Fruit fly (Drosophila melanogaster) whole organism, embryonic: Measurements from ENCODE around the gene Or67a.

Source experiments
- Asciz ChIP-seq: fragments of 200-800 bp; sonication (Bioruptor generic); optimal IDR thresholded peaks from 2 replicates; lab custom pipeline; 2017; ENCODE audit warnings: missing biosample characterization, mild to moderate bottlenecking, missing genetic modification characterization, missing genetic modification reagents
- CG10321 ChIP-seq: fragments of 200-800 bp; sonication (Bioruptor generic); IDR thresholded peaks from 2 replicates; pipeline ENCODE4 v1.3.6; 2022; ENCODE audit warnings: missing biosample characterization, missing genetic modification characterization
- CG10366 ChIP-seq: fragments of 200-800 bp; sonication (Bioruptor generic); IDR thresholded peaks from 2 replicates; pipeline ENCODE4 v1.3.6; 2022; ENCODE audit warnings: missing biosample characterization, missing genetic modification characterization
- CG10543 ChIP-seq: fragments of 200-800 bp; sonication (Bioruptor generic); optimal IDR thresholded peaks from 3 replicates; lab custom pipeline; 2017; ENCODE audit warnings: missing biosample characterization, mild to moderate bottlenecking, missing genetic modification characterization, moderate library complexity
- CG11504 ChIP-seq: fragments of 200-800 bp; sonication (Bioruptor generic); optimal IDR thresholded peaks from 3 replicates; lab custom pipeline; 2019; ENCODE audit warnings: missing biosample characterization, mild to moderate bottlenecking, missing genetic modification characterization, moderate library complexity
- CG12769 ChIP-seq: fragments of 200-800 bp; sonication (Bioruptor generic); optimal IDR thresholded peaks from 2 replicates; lab custom pipeline; 2019; ENCODE audit warnings: missing biosample characterization, mild to moderate bottlenecking, missing genetic modification characterization, moderate library complexity
- CG13894 ChIP-seq: fragments of 200-800 bp; sonication (Bioruptor generic); optimal IDR thresholded peaks from 3 replicates; lab custom pipeline; 2018; ENCODE audit warnings: missing biosample characterization, mild to moderate bottlenecking, missing genetic modification characterization, moderate library complexity
- CG14014 ChIP-seq: fragments of 200-800 bp; sonication (Bioruptor generic); IDR thresholded peaks from 2 replicates; pipeline ENCODE4 v1.3.6; 2022; ENCODE audit warnings: missing biosample characterization, missing genetic modification characterization
- CG14441 ChIP-seq: fragments of 200-800 bp; sonication (Bioruptor generic); IDR thresholded peaks from 2 replicates; pipeline ENCODE4 v1.3.6; 2022; ENCODE audit warnings: missing biosample characterization, missing genetic modification characterization
- CG14860 ChIP-seq: fragments of 200-800 bp; sonication (Bioruptor generic); IDR thresholded peaks from 3 replicates; pipeline ENCODE4 v1.3.6; 2022; ENCODE audit warnings: missing biosample characterization, missing genetic modification characterization; ENCODE audit not compliant: partially characterized antibody
- CG16779 ChIP-seq: fragments of 200-800 bp; sonication (Bioruptor generic); IDR thresholded peaks from 2 replicates; pipeline ENCODE4 v1.3.6; 2022; ENCODE audit warnings: missing biosample characterization, missing genetic modification characterization
- CG2199 ChIP-seq: fragments of 200-800 bp; sonication (Bioruptor generic); IDR thresholded peaks from 3 replicates; pipeline ENCODE4 v1.3.6; 2022; ENCODE audit warnings: missing biosample characterization, missing genetic modification characterization
- CG31365 ChIP-seq: fragments of 200-800 bp; sonication (Bioruptor generic); optimal IDR thresholded peaks from 2 replicates; lab custom pipeline; 2018; ENCODE audit warnings: missing biosample characterization, mild to moderate bottlenecking, missing genetic modification characterization
- CG4730 ChIP-seq: fragments of 200-800 bp; sonication (Bioruptor generic); IDR thresholded peaks from 2 replicates; pipeline ENCODE4 v1.3.6; 2022; ENCODE audit warnings: missing biosample characterization, missing genetic modification characterization
- CG6175 ChIP-seq: fragments of 200-800 bp; sonication (Bioruptor generic); IDR thresholded peaks from 3 replicates; pipeline ENCODE4 v1.3.6; 2022; ENCODE audit warnings: missing biosample characterization, missing genetic modification characterization
- CG7372 ChIP-seq: fragments of 200-800 bp; sonication (Bioruptor generic); IDR thresholded peaks from 2 replicates; pipeline ENCODE4 v1.3.6; 2022; ENCODE audit warnings: missing biosample characterization, missing genetic modification characterization
- Dad ChIP-seq: fragments of 200-800 bp; sonication (Bioruptor generic); optimal IDR thresholded peaks from 3 replicates; lab custom pipeline; 2016; ENCODE audit warnings: missing biosample characterization, missing genetic modification characterization
- Dip3 ChIP-seq: fragments of 200-800 bp; sonication (Bioruptor generic); optimal IDR thresholded peaks from 3 replicates; lab custom pipeline; 2016; ENCODE audit warnings: missing biosample characterization, missing genetic modification characterization
- Dll ChIP-seq: fragments of 200-800 bp; sonication (Bioruptor generic); IDR thresholded peaks from 4 replicates; pipeline ENCODE4 v1.3.6; 2022; ENCODE audit warnings: missing biosample characterization, missing genetic modification characterization; ENCODE audit not compliant: partially characterized antibody
- Drgx ChIP-seq: fragments of 200-800 bp; sonication (Bioruptor generic); IDR thresholded peaks from 2 replicates; pipeline ENCODE4 v1.3.6; 2022; ENCODE audit warnings: missing biosample characterization, missing genetic modification characterization
- HLH3B ChIP-seq: fragments of 200-800 bp; sonication (Bioruptor generic); IDR thresholded peaks from 2 replicates; pipeline ENCODE4 v1.3.6; 2022; ENCODE audit warnings: missing biosample characterization, missing genetic modification characterization
- Hr3 ChIP-seq: fragments of 200-800 bp; sonication (Bioruptor generic); optimal IDR thresholded peaks from 3 replicates; lab custom pipeline; 2016; ENCODE audit warnings: missing biosample characterization, missing genetic modification characterization
- Med ChIP-seq: fragments of 200-800 bp; sonication (Bioruptor generic); peaks from one replicate; lab custom pipeline; 2016; ENCODE audit warnings: missing biosample characterization, missing genetic modification characterization, mild to moderate bottlenecking, inconsistent platforms, moderate library complexity
- Meics ChIP-seq: fragments of 200-800 bp; sonication (Bioruptor generic); optimal IDR thresholded peaks from 2 replicates; lab custom pipeline; 2017; ENCODE audit warnings: missing biosample characterization, mild to moderate bottlenecking, missing genetic modification characterization
- NFAT ChIP-seq: fragments of 200-800 bp; sonication (Bioruptor generic); IDR thresholded peaks from 2 replicates; pipeline ENCODE4 v1.3.6; 2022; ENCODE audit warnings: missing biosample characterization, missing genetic modification characterization
- Poxn ChIP-seq: fragments of 200-800 bp; sonication (Bioruptor generic); IDR thresholded peaks from 2 replicates; pipeline ENCODE4 v1.3.6; 2022; ENCODE audit warnings: missing biosample characterization, missing genetic modification characterization
- Ravus ChIP-seq: fragments of 200-800 bp; sonication (Bioruptor generic); IDR thresholded peaks from 2 replicates; pipeline ENCODE4 v1.3.6; 2022; ENCODE audit warnings: missing biosample characterization, missing genetic modification characterization
- Rfx ChIP-seq: fragments of 200-800 bp; sonication (Bioruptor generic); IDR thresholded peaks from 2 replicates; pipeline ENCODE4 v1.3.6; 2022; ENCODE audit warnings: missing biosample characterization, missing genetic modification characterization
- abd-A ChIP-seq: fragments of 200-800 bp; sonication (Bioruptor generic); optimal IDR thresholded peaks from 3 replicates; lab custom pipeline; 2019; ENCODE audit warnings: missing biosample characterization, mild to moderate bottlenecking, missing genetic modification characterization, moderate library complexity
- bsh ChIP-seq, 2 experiments: fragments of 200-800 bp; sonication (Bioruptor generic); optimal IDR thresholded peaks; 2 replicates each; lab custom pipeline; 2017 to 2018; ENCODE audit warnings: mild to moderate bottlenecking in 2 of 2, missing biosample characterization in 2 of 2, missing genetic modification characterization in 2 of 2, moderate library complexity in 1 of 2
- cas ChIP-seq: fragments of 200-800 bp; sonication (Bioruptor generic); IDR thresholded peaks from 2 replicates; pipeline ENCODE4 v1.3.6; 2022; ENCODE audit warnings: missing biosample characterization, missing genetic modification characterization
- cato ChIP-seq: fragments of 200-800 bp; sonication (Bioruptor generic); optimal IDR thresholded peaks from 2 replicates; lab custom pipeline; 2016; ENCODE audit warnings: missing biosample characterization, missing genetic modification characterization, borderline replicate concordance
- ci ChIP-seq: fragments of 200-800 bp; sonication (Bioruptor generic); IDR thresholded peaks from 3 replicates; pipeline ENCODE4 v1.3.6; 2022; ENCODE audit warnings: missing biosample characterization, missing genetic modification characterization
- cwo ChIP-seq: fragments of 200-800 bp; sonication (Bioruptor generic); optimal IDR thresholded peaks from 3 replicates; lab custom pipeline; 2017; ENCODE audit warnings: missing biosample characterization, missing genetic modification characterization, mild to moderate bottlenecking, moderate library complexity, missing genetic modification reagents
- da ChIP-seq: fragments of 200-800 bp; sonication (Bioruptor generic); optimal IDR thresholded peaks from 2 replicates; lab custom pipeline; 2016; ENCODE audit warnings: missing biosample characterization, missing genetic modification characterization
- dysf ChIP-seq: fragments of 200-800 bp; sonication (Bioruptor generic); IDR thresholded peaks from 3 replicates; pipeline ENCODE4 v1.3.6; 2022; ENCODE audit warnings: missing biosample characterization, missing genetic modification characterization
- h ChIP-seq: fragments of >200 bp; optimal IDR thresholded peaks from 2 replicates; lab custom pipeline; 2017
- hbn ChIP-seq: fragments of 200-800 bp; sonication (Bioruptor generic); IDR thresholded peaks from 2 replicates; pipeline ENCODE4 v1.3.6; 2022; ENCODE audit warnings: missing biosample characterization, missing genetic modification characterization; ENCODE audit not compliant: partially characterized antibody
- phol ChIP-seq: fragments of 200-800 bp; sonication (Bioruptor generic); optimal IDR thresholded peaks from 3 replicates; lab custom pipeline; 2018; ENCODE audit warnings: missing biosample characterization, mild to moderate bottlenecking, missing genetic modification characterization, moderate library complexity
- row ChIP-seq: fragments of 200-800 bp; sonication (Bioruptor generic); IDR thresholded peaks from 3 replicates; pipeline ENCODE4 v1.3.6; 2022; ENCODE audit warnings: missing biosample characterization, missing genetic modification characterization
- sd ChIP-seq: fragments of 200-800 bp; sonication (Bioruptor generic); optimal IDR thresholded peaks from 3 replicates; lab custom pipeline; 2018; ENCODE audit warnings: missing biosample characterization, mild to moderate bottlenecking, missing genetic modification characterization, moderate library complexity
- sens ChIP-seq: fragments of 200-800 bp; sonication (Bioruptor generic); peaks from one replicate; lab custom pipeline; 2016; ENCODE audit warnings: missing biosample characterization, missing genetic modification characterization
- seq ChIP-seq: fragments of 200-800 bp; sonication (Bioruptor generic); IDR thresholded peaks from 2 replicates; pipeline ENCODE4 v1.3.6; 2022; ENCODE audit warnings: missing biosample characterization, missing genetic modification characterization
- shn ChIP-seq: fragments of 200-800 bp; sonication (Bioruptor generic); optimal IDR thresholded peaks from 3 replicates; lab custom pipeline; 2016; ENCODE audit warnings: missing biosample characterization, missing genetic modification characterization
- sima ChIP-seq: fragments of 200-800 bp; sonication (Bioruptor generic); optimal IDR thresholded peaks from 2 replicates; lab custom pipeline; 2016; ENCODE audit warnings: missing biosample characterization, missing genetic modification characterization
- tio ChIP-seq: fragments of 200-800 bp; sonication (Bioruptor generic); optimal IDR thresholded peaks from 2 replicates; lab custom pipeline; 2017; ENCODE audit warnings: missing biosample characterization, missing genetic modification characterization, inconsistent platforms
- vvl ChIP-seq: fragments of 200-800 bp; sonication (Bioruptor generic); IDR thresholded peaks from 2 replicates; pipeline ENCODE4 v1.3.6; 2022; ENCODE audit warnings: missing biosample characterization, missing genetic modification characterization

Or67a gene

DNA sequence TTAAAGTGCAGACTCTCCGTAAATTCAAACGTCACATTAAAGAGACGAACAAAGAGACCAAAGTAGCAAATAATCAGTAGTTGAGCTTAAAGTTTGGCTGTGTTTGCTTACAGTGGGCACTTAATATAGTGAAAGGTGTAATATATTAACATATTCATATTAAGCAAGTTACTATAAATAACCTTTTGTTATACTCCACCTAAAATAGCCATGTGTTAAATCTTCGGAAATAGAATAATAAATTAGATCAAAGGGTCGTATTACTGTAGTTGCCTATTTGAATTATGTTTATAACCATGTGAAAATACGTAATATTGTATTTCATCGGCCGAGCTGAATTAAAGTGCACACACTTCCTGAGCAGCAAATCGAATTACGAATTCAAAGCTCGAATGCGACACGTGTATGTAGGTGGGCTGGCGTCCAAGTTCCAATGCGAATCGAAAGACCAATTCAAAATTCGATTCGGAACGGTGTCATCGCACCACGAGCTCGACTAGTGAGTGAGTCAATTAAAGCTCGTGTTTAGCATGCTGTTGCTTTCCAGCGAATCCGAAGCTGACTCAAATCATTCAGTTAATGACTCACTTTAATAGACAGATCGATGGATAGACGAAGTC lies 23.4 kb downstream of the Or67a start (continued):
- no peak for TF ChIP-seq Dll (GFP tag; lab: Robert Waterston, UW)

DNA sequence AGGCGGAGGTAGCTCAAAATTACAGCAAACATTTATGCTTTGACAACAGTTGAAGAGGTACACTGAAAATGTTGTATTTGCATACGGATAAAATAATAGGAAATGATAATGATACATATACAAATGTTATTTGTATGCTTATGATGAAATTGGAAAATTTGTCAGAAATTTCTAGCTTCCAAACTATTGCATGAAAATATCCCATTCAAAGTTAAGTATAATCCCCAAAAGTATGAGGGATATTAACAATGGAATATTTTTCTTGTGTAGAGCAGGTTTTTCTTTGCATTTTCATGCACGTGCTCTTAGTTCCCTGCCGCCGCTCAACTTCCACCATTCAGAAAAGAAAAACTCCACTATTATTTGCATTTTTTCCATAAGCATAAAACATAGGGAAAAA lies 26.1 kb downstream of the Or67a start:
- TF ChIP-seq Drgx (peak; percentile 36; the same call in 1 of the 2 replicates), CG31365 (tag; lab: Kevin White, UChicago) (no peak), CG2199 (no peak), bsh (GFP tag; optimal IDR thresholded peaks at IDR 0.05; lab: Kevin White, UChicago) (no peak), phol (tag; lab: Kevin White, UChicago) (no peak), CG6175 (GFP tag; lab: Robert Waterston, UW) (no peak), Poxn (GFP tag; lab: Robert Waterston, UW) (no peak), seq (no peak), sens (GFP tag; lab: Kevin White, UChicago) (peak; percentile 51), cato (no peak), cas (GFP tag; lab: Robert Waterston, UW) (no peak), da (GFP tag; lab: Kevin White, UChicago) (no peak), h (lab: Kevin White, UChicago) (no peak), shn (GFP tag; lab: Kevin White, UChicago) (no peak), sima (GFP tag; lab: Kevin White, UChicago) (no peak)

DNA sequence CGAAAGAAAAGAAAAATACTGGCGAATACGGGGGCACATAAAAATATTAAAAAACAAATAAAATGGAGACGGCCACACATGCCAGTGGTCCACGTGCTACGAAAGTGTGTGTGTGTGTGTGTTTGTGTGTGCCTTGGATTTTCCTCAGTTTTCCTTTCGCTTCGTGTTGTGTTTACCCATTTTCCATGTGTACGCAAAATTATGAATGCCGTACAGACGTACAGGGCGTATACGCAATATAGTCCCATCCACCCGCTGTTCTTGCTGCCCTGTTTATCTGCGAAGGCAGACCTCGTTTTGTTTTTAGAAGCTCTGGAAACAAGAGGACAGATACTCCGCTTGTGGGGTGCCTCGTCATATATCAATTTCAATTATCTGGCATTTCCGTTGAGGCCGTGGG lies 27.8 kb downstream of the Or67a start:
- TF ChIP-seq CG16779 (GFP tag; lab: Robert Waterston, UW) (no peak), cwo (peak; percentile 58), Dad (GFP tag; lab: Kevin White, UChicago) (no peak), Med (GFP tag; lab: Kevin White, UChicago) (peak; percentile 76), sd (peak; percentile 61), CG10321 (GFP tag; lab: Robert Waterston, UW) (no peak), CG7372 (GFP tag; lab: Robert Waterston, UW) (peak; percentile 30; the same call in 1 of the 2 replicates), Rfx (0 out of 2 replicates have a peak, but pooled peaks have one; percentile 26), CG12769 (tag; lab: Kevin White, UChicago) (peak; percentile 84), NFAT (GFP tag; lab: Robert Waterston, UW) (0 out of 2 replicates have a peak, but pooled peaks have one; percentile 16), CG13894 (tag; lab: Kevin White, UChicago) (peak; percentile 20), CG14441 (GFP tag; lab: Robert Waterston, UW) (no peak), CG10543 (GFP tag; lab: Kevin White, UChicago) (peak; percentile 50), abd-A (tag; lab: Kevin White, UChicago) (peak; percentile 20), CG14860 (GFP tag; lab: Robert Waterston, UW) (no peak)
- TF ChIP-seq, all 482 proteins: peak for 10

DNA sequence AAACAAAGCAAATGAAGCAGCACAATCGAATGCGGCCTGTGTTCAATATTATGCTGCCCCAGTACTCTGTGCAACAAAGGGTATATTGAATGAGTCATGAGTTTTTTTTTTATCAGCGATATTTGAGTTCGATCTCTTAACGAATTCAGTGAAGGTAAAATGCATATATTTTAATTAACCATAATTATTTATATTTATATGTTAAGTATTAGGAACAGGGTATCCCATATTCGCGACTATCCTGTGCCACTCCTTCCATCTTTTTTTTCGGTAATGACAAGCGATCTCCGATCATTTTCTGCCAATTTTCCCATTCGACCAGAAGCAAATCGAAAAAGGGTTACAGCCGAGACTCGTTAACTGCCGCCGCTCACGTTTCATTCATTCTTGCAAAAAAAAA lies 30.2 kb downstream of the Or67a start:
- TF ChIP-seq row (GFP tag; lab: Robert Waterston, UW) (peak; percentile 38; the same call in 2 of the 3 replicates), CG4730 (GFP tag; lab: Robert Waterston, UW) (no peak), Dip3 (GFP tag; lab: Kevin White, UChicago) (no peak), HLH3B (0 out of 2 replicates have a peak, but pooled peaks have one; percentile 33), Asciz (GFP tag; lab: Kevin White, UChicago) (no peak), hbn (GFP tag; lab: Robert Waterston, UW) (no peak), Ravus (GFP tag; lab: Robert Waterston, UW) (no peak), Drgx (peak; percentile 9; the same call in 1 of the 2 replicates), tio (no peak), dysf (GFP tag; lab: Robert Waterston, UW) (0 out of 3 replicates have a peak, but pooled peaks have one; percentile 37), CG11504 (peak; percentile 14), Meics (no peak), CG14014 (GFP tag; lab: Robert Waterston, UW) (no peak), vvl (GFP tag; lab: Robert Waterston, UW) (peak; percentile 33; the same call in 1 of the 2 replicates), CG10366 (GFP tag; lab: Robert Waterston, UW) (peak; percentile 13; the same call in 1 of the 2 replicates), ci (0 out of 3 replicates have a peak, but pooled peaks have one; percentile 32), Dad (GFP tag; lab: Kevin White, UChicago) (no peak), Hr3 (GFP tag; lab: Kevin White, UChicago) (no peak), CG6175 (GFP tag; lab: Robert Waterston, UW) (no peak)
